Worm (Caenorhabditis elegans) whole organism, midembryonic: Measurements from ENCODE around the gene elpc-4.

Source experiments
- T22C8.4 ChIP-seq: fragments of 200-800 bp; sonication (Bioruptor generic); IDR thresholded peaks from 2 replicates; pipeline ENCODE4 v1.3.6; 2022; ENCODE audit warnings: missing genetic modification characterization, missing compliant biosample characterization
- cog-1 ChIP-seq: sonication (generic microtip); optimal IDR thresholded peaks from 2 replicates; lab custom pipeline; 2016; ENCODE audit warnings: missing genetic modification characterization, missing compliant biosample characterization
- flt-1 ChIP-seq: fragments of 200-800 bp; sonication (Bioruptor generic); IDR thresholded peaks from 2 replicates; pipeline ENCODE4 v1.3.6; 2022; ENCODE audit warnings: missing genetic modification characterization, missing compliant biosample characterization
- klf-2 ChIP-seq: fragments of 200-800 bp; sonication (Bioruptor generic); conservative IDR thresholded peaks from 2 replicates; pipeline ENCODE4 v1.3.6; 2022; ENCODE audit warnings: missing genetic modification reagents, missing genetic modification characterization, missing compliant biosample characterization
- med-1 ChIP-seq: sonication (generic microtip); optimal IDR thresholded peaks from 2 replicates; lab custom pipeline; 2017; ENCODE audit warnings: missing genetic modification characterization, mild to moderate bottlenecking, missing compliant biosample characterization, antibody characterized with exemption, missing genetic modification reagents; ENCODE audit not compliant: insufficient read depth
- ref-1 ChIP-seq: fragments of 200-800 bp; sonication (Bioruptor generic); conservative IDR thresholded peaks from 2 replicates; pipeline ENCODE4 v1.3.6; 2022; ENCODE audit warnings: missing genetic modification reagents, missing genetic modification characterization, missing compliant biosample characterization
- tab-1 ChIP-seq: fragments of 200-800 bp; sonication (Bioruptor generic); IDR thresholded peaks from 2 replicates; pipeline ENCODE4 v1.3.6; 2022; ENCODE audit warnings: missing genetic modification characterization, missing compliant biosample characterization
- ztf-23 ChIP-seq: fragments of 200-800 bp; sonication (Bioruptor generic); IDR thresholded peaks from 2 replicates; pipeline ENCODE4 v1.3.6; 2022; ENCODE audit warnings: missing genetic modification reagents, missing genetic modification characterization, missing compliant biosample characterization

DNA sequence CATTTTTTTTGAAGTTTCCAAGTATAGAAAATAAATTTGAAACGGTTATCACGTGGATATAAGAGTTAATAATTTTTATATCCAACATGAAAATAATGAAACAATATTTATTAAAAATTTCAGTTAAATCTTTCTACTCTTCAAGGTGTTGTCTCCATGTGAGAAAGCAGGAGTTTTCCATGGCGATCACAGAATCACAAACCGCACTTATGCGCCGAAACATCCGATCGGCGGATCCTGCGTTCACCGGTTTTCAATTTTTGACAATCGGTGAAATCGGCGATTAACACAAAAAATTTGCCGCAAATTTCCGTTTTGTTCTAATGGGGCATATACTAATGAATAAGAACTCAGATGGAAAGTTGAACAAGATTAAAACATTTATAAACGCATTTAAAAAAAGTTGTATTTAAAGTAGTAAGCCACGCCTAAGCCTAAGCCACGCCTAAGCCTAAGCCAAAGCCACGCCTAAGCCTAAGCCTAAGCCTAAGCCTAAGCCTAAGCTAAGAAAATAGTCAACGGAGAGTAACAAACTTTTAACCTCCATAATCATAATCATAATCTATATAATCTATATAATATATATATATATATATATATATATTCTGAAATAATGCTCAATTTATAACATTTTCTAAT, 5.4 kb downstream of the elpc-4 start, which contains the start of gene C26B2.2:
- TF ChIP-seq ref-1 (GFP tag; lab: Robert Waterston, UW) (no peak), T22C8.4 (no peak), flt-1 (GFP tag; lab: Robert Waterston, UW) (no peak), klf-2 (GFP tag; lab: Robert Waterston, UW) (no peak), med-1 (GFP tag; lab: Kevin White, UChicago) (no peak), tab-1 (GFP tag; lab: Robert Waterston, UW) (no peak), ztf-23 (GFP tag; lab: Robert Waterston, UW) (no peak), cog-1 (tag; lab: Kevin White, UChicago) (no peak)
